Worm (Caenorhabditis elegans) whole organism, early embryonic: ENCODE measurements around the gene B0285.3.

Experiments used
- B0310.2 ChIP-seq: sonication (generic microtip); optimal IDR thresholded peaks from 2 replicates; lab custom pipeline; 2016; ENCODE audit warnings: mild to moderate bottlenecking, missing genetic modification characterization, missing compliant biosample characterization
- F13C5.2 ChIP-seq: sonication (generic microtip); optimal IDR thresholded peaks from 2 replicates; lab custom pipeline; 2017; ENCODE audit warnings: mild to moderate bottlenecking, missing genetic modification characterization, inconsistent platforms, missing compliant biosample characterization
- aly-1 ChIP-seq: sonication (generic microtip); optimal IDR thresholded peaks from 2 replicates; lab custom pipeline; 2016; ENCODE audit warnings: missing genetic modification characterization, missing compliant biosample characterization
- ama-1 ChIP-seq: fragments of 150-350 bp; optimal IDR thresholded peaks from 2 replicates; lab custom pipeline; 2014
- ceh-13 ChIP-seq: fragments of 200-800 bp; sonication (Bioruptor generic); optimal IDR thresholded peaks from 2 replicates; lab custom pipeline; 2018; ENCODE audit warnings: mild to moderate bottlenecking, missing genetic modification characterization, missing compliant biosample characterization
- ceh-36 ChIP-seq: sonication (generic microtip); optimal IDR thresholded peaks from 2 replicates; lab custom pipeline; 2016; ENCODE audit warnings: missing genetic modification characterization, inconsistent platforms, missing compliant biosample characterization
- ets-7 ChIP-seq: sonication (generic microtip); optimal IDR thresholded peaks from 2 replicates; lab custom pipeline; 2016; ENCODE audit warnings: missing genotype, missing genetic modification characterization, missing compliant biosample characterization
- flt-1 ChIP-seq: fragments of 200-800 bp; sonication (Bioruptor generic); IDR thresholded peaks from 2 replicates; pipeline ENCODE4 v1.3.6; 2022; ENCODE audit warnings: missing genetic modification characterization, missing compliant biosample characterization
- hmbx-1 ChIP-seq: sonication (generic microtip); optimal IDR thresholded peaks from 2 replicates; lab custom pipeline; 2016; ENCODE audit warnings: mild to moderate bottlenecking, missing genetic modification characterization, missing compliant biosample characterization
- hmg-4 ChIP-seq: fragments of 200-800 bp; sonication (Bioruptor generic); optimal IDR thresholded peaks from 2 replicates; lab custom pipeline; 2018; ENCODE audit warnings: mild to moderate bottlenecking, missing genetic modification characterization, missing compliant biosample characterization
- hnd-1 ChIP-seq: sonication (generic microtip); optimal IDR thresholded peaks from 2 replicates; lab custom pipeline; 2016; ENCODE audit warnings: missing genetic modification characterization, missing compliant biosample characterization
- pes-1 ChIP-seq: fragments of 200-800 bp; sonication (Bioruptor generic); IDR thresholded peaks from 2 replicates; pipeline ENCODE4 v1.3.6; 2022; ENCODE audit warnings: missing genetic modification reagents, missing genetic modification characterization, missing compliant biosample characterization
- scrt-1 ChIP-seq: fragments of 200-800 bp; sonication (Bioruptor generic); IDR thresholded peaks from 2 replicates; pipeline ENCODE4 v1.3.6; 2022; ENCODE audit warnings: missing genetic modification characterization, missing compliant biosample characterization
- sea-1 ChIP-seq: fragments of 200-800 bp; sonication (Bioruptor generic); conservative IDR thresholded peaks from 2 replicates; pipeline ENCODE4 v1.3.6; 2022; ENCODE audit warnings: missing genetic modification characterization, missing compliant biosample characterization
- tbx-11 ChIP-seq: fragments of 200-800 bp; sonication (Bioruptor generic); IDR thresholded peaks from 2 replicates; pipeline ENCODE4 v1.3.6; 2022; ENCODE audit warnings: missing genetic modification characterization, missing compliant biosample characterization
- tbx-37 ChIP-seq: fragments of 200-800 bp; sonication (Bioruptor generic); conservative IDR thresholded peaks from 2 replicates; pipeline ENCODE4 v1.3.6; 2022; ENCODE audit warnings: missing genetic modification reagents, missing genetic modification characterization, missing compliant biosample characterization
- tra-4 ChIP-seq: sonication (generic microtip); optimal IDR thresholded peaks from 2 replicates; lab custom pipeline; 2017; ENCODE audit warnings: missing genetic modification characterization, missing compliant biosample characterization

Gene B0285.3

ce11 chrIII:4302293-4302692 lies 40.8 kb downstream of the B0285.3 start, which contains the start of gene R10E4.9:
TSS of gene R10E4.9 (minus strand) at chrIII:4302393.
- TF ChIP-seq ama-1 (lab: Kevin White, UChicago) (no peak), tbx-11 (GFP tag; lab: Robert Waterston, UW) (no peak)

- TF ChIP-seq ceh-36 (tag; lab: Kevin White, UChicago) (no peak), hmg-4 (GFP tag; lab: Kevin White, UChicago) (no peak), tbx-37 (GFP tag; lab: Robert Waterston, UW) (no peak), hmbx-1 (tag; lab: Kevin White, UChicago) (no peak), scrt-1 (GFP tag; lab: Robert Waterston, UW) (no peak), flt-1 (no peak)
Measured at ce11 chrIII:4300989-4301498, 42.1 kb downstream of the B0285.3 start, which contains the start of gene R10E4.11. TSS of gene R10E4.11 (minus strand) at chrIII:4301039.

DNA sequence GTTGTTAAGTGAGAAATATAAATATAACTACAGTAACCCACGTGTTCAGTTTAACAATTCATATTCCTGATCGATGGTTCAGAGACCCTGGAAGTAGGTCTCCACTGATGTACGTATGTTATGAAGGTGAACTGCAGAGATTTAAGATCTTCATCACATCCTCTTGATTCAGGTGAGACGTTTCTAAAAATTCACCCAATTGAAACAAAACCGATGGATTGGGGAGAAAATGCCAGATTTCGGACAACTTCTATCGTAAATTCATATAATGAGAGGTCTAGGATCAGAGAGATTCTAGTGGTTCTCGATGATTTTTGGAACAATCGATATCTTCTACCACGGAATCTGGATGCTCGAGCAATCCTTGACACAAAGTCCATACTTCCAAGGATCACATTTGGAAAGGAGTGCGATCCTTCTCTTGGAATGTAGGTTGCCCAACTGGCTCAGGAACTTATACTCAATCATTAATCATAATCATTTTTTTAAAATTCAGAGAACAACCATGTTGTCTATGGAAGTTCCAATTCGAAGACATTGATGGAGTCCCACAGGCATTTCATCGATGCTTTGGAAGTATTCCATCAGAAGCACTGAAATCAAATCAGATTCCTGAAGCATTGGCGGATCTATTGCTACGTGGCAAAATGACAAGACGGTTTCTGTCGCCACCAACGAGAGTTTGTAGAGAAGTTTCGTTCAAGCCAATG lies 48.8 kb downstream of the B0285.3 start, which contains the start of the genes nth-1 and R10E4.7:
Gene nth-1 (minus strand): TSS at position 101 of the 710 bp plus-strand sequence.
Gene R10E4.7 (plus strand): TSS at position 660 of the 710 bp plus-strand sequence.
- TF ChIP-seq ceh-13, result no peak
- no peak for TF ChIP-seq tbx-37 (GFP tag; lab: Robert Waterston, UW)
- TF ChIP-seq tra-4 (tag; lab: Kevin White, UChicago), result no peak
- no peak for TF ChIP-seq ets-7 (tag; lab: Kevin White, UChicago)
- TF ChIP-seq ama-1 (lab: Kevin White, UChicago), result no peak
- TF ChIP-seq F13C5.2 (tag; lab: Kevin White, UChicago), result no peak
- no peak for TF ChIP-seq hmg-4 (GFP tag; lab: Kevin White, UChicago)
- no peak for TF ChIP-seq scrt-1 (GFP tag; lab: Robert Waterston, UW)
- TF ChIP-seq flt-1, result no peak
- TF ChIP-seq ceh-36 (tag; lab: Kevin White, UChicago), result no peak

- TF ChIP-seq pes-1 (GFP tag; lab: Robert Waterston, UW) (no peak), hmg-4 (GFP tag; lab: Kevin White, UChicago) (no peak), ama-1 (lab: Kevin White, UChicago) (no peak), aly-1 (tag; lab: Kevin White, UChicago) (no peak), scrt-1 (GFP tag; lab: Robert Waterston, UW) (no peak), hnd-1 (no peak), tbx-37 (GFP tag; lab: Robert Waterston, UW) (no peak), tbx-11 (GFP tag; lab: Robert Waterston, UW) (no peak), sea-1 (GFP tag; lab: Robert Waterston, UW) (no peak), F13C5.2 (tag; lab: Kevin White, UChicago) (no peak), ceh-13 (no peak), B0310.2 (tag; lab: Kevin White, UChicago) (no peak), ets-7 (tag; lab: Kevin White, UChicago) (no peak), flt-1 (no peak), tra-4 (tag; lab: Kevin White, UChicago) (no peak), hmbx-1 (tag; lab: Kevin White, UChicago) (no peak), ceh-36 (tag; lab: Kevin White, UChicago) (no peak)
Measured at ce11 chrIII:4293108-4293507, 50.0 kb downstream of the B0285.3 start, which contains the start of gene R10E4.6. TSS of gene R10E4.6 (plus strand) at chrIII:4293408.
